Fruit fly (Drosophila melanogaster) whole organism, embryonic: ENCODE results near the gene CG3662.

Experiments used
- B-H2 ChIP-seq: fragments of 200-800 bp; sonication (Bioruptor generic); optimal IDR thresholded peaks from 2 replicates; lab custom pipeline; 2018; ENCODE audit warnings: missing biosample characterization, mild to moderate bottlenecking, missing genetic modification characterization
- BEAF-32 ChIP-seq: fragments of 200-800 bp; sonication (Bioruptor generic); optimal IDR thresholded peaks from 3 replicates; lab custom pipeline; 2017; ENCODE audit warnings: missing biosample characterization, missing genetic modification characterization, mild to moderate bottlenecking, moderate library complexity, missing genetic modification reagents
- CG10431 ChIP-seq: fragments of 200-800 bp; sonication (Bioruptor generic); optimal IDR thresholded peaks from 3 replicates; lab custom pipeline; 2018; ENCODE audit warnings: missing biosample characterization, mild to moderate bottlenecking, missing genetic modification characterization
- CG11695 ChIP-seq: fragments of 200-800 bp; sonication (Bioruptor generic); IDR thresholded peaks from 3 replicates; pipeline ENCODE4 v1.3.6; 2022; ENCODE audit warnings: missing biosample characterization, missing genetic modification characterization
- CG11723 ChIP-seq: fragments of 200-800 bp; sonication (Bioruptor generic); optimal IDR thresholded peaks from 2 replicates; lab custom pipeline; 2017; ENCODE audit warnings: missing biosample characterization, mild to moderate bottlenecking, missing genetic modification characterization
- CG12155 ChIP-seq: fragments of 200-800 bp; sonication (Bioruptor generic); optimal IDR thresholded peaks from 3 replicates; lab custom pipeline; 2016; ENCODE audit warnings: missing biosample characterization, missing genetic modification characterization
- CG13775 ChIP-seq: fragments of 200-800 bp; sonication (Bioruptor generic); optimal IDR thresholded peaks from 3 replicates; lab custom pipeline; 2017; ENCODE audit warnings: missing biosample characterization, mild to moderate bottlenecking, missing genetic modification characterization
- CG14667 ChIP-seq: fragments of 200-800 bp; sonication (Bioruptor generic); IDR thresholded peaks from 2 replicates; pipeline ENCODE4 v1.3.6; 2022; ENCODE audit warnings: missing biosample characterization, missing genetic modification characterization
- CG15269 ChIP-seq: fragments of 200-800 bp; sonication (Bioruptor generic); optimal IDR thresholded peaks from 2 replicates; lab custom pipeline; 2018; ENCODE audit warnings: missing biosample characterization, mild to moderate bottlenecking, missing genetic modification characterization, moderate library complexity
- CG15696 ChIP-seq: fragments of 200-800 bp; sonication (Bioruptor generic); optimal IDR thresholded peaks from 2 replicates; lab custom pipeline; 2019; ENCODE audit warnings: missing biosample characterization, mild to moderate bottlenecking, missing genetic modification characterization, moderate library complexity
- CG17186 ChIP-seq: fragments of 200-800 bp; sonication (Bioruptor generic); optimal IDR thresholded peaks from 3 replicates; lab custom pipeline; 2017; ENCODE audit warnings: missing biosample characterization, missing genetic modification reagents, missing genetic modification characterization
- CG17612 ChIP-seq: fragments of 200-800 bp; sonication (Bioruptor generic); IDR thresholded peaks from 2 replicates; pipeline ENCODE4 v1.3.6; 2022; ENCODE audit warnings: missing biosample characterization, missing genetic modification characterization
- CG1832 ChIP-seq: fragments of 200-800 bp; sonication (Bioruptor generic); optimal IDR thresholded peaks from 2 replicates; lab custom pipeline; 2017; ENCODE audit warnings: missing biosample characterization, mild to moderate bottlenecking, missing genetic modification characterization, inconsistent platforms
- CG18764 ChIP-seq: fragments of 200-800 bp; sonication (Bioruptor generic); optimal IDR thresholded peaks from 3 replicates; lab custom pipeline; 2016; ENCODE audit warnings: missing biosample characterization, missing genetic modification characterization
- CG2199 ChIP-seq: fragments of 200-800 bp; sonication (Bioruptor generic); IDR thresholded peaks from 3 replicates; pipeline ENCODE4 v1.3.6; 2022; ENCODE audit warnings: missing biosample characterization, missing genetic modification characterization
- CG32767 ChIP-seq: fragments of 200-800 bp; sonication (Bioruptor generic); IDR thresholded peaks from 2 replicates; pipeline ENCODE4 v1.3.6; 2022; ENCODE audit warnings: missing biosample characterization, missing genetic modification characterization
- CG3281 ChIP-seq: fragments of 200-800 bp; sonication (Bioruptor generic); optimal IDR thresholded peaks from 3 replicates; lab custom pipeline; 2017; ENCODE audit warnings: missing biosample characterization, mild to moderate bottlenecking, missing genetic modification characterization
- CG43689 ChIP-seq: fragments of 200-800 bp; sonication (Bioruptor generic); IDR thresholded peaks from 2 replicates; pipeline ENCODE4 v1.3.6; 2022; ENCODE audit warnings: missing biosample characterization, missing genetic modification characterization
- CG6272 ChIP-seq: fragments of 200-800 bp; sonication (Bioruptor generic); IDR thresholded peaks from 2 replicates; pipeline ENCODE4 v1.3.6; 2022; ENCODE audit warnings: missing biosample characterization, missing genetic modification characterization
- CG7556 ChIP-seq: fragments of 200-800 bp; sonication (Bioruptor generic); optimal IDR thresholded peaks from 2 replicates; lab custom pipeline; 2017; ENCODE audit warnings: missing biosample characterization, mild to moderate bottlenecking, missing genetic modification characterization
- CG8281 ChIP-seq: fragments of 200-800 bp; sonication (Bioruptor generic); optimal IDR thresholded peaks from 2 replicates; lab custom pipeline; 2018; ENCODE audit warnings: missing biosample characterization, mild to moderate bottlenecking, missing genetic modification characterization, moderate library complexity
- CG8765 ChIP-seq: fragments of 200-800 bp; sonication (Bioruptor generic); IDR thresholded peaks from 2 replicates; pipeline ENCODE4 v1.3.6; 2022; ENCODE audit warnings: missing biosample characterization, missing genetic modification characterization
- CG9609 ChIP-seq: fragments of 200-800 bp; sonication (Bioruptor generic); optimal IDR thresholded peaks from 3 replicates; lab custom pipeline; 2016; ENCODE audit warnings: missing biosample characterization, missing genetic modification characterization
- Dbx ChIP-seq: fragments of 200-800 bp; sonication (Bioruptor generic); IDR thresholded peaks from 3 replicates; pipeline ENCODE4 v1.3.6; 2022; ENCODE audit warnings: missing biosample characterization, missing genetic modification characterization
- Dip2 ChIP-seq: fragments of 200-800 bp; sonication (Bioruptor generic); IDR thresholded peaks from 2 replicates; pipeline ENCODE4 v1.3.6; 2022; ENCODE audit warnings: missing biosample characterization, missing genetic modification characterization
- Gsc ChIP-seq: fragments of 200-800 bp; sonication (Bioruptor generic); IDR thresholded peaks from 2 replicates; pipeline ENCODE4 v1.3.6; 2022; ENCODE audit warnings: missing biosample characterization, missing genetic modification characterization
- H2.0 ChIP-seq: fragments of 200-800 bp; sonication (Bioruptor generic); IDR thresholded peaks from 2 replicates; pipeline ENCODE4 v1.3.6; 2022; ENCODE audit warnings: missing biosample characterization, missing genetic modification characterization
- HmgZ ChIP-seq: fragments of 200-800 bp; sonication (Bioruptor generic); optimal IDR thresholded peaks from 2 replicates; lab custom pipeline; 2018; ENCODE audit warnings: missing biosample characterization, mild to moderate bottlenecking, missing genetic modification characterization
- Kr ChIP-seq: fragments of 200-800 bp; sonication (Bioruptor generic); optimal IDR thresholded peaks from 2 replicates; lab custom pipeline; 2017; ENCODE audit warnings: missing biosample characterization, mild to moderate bottlenecking, missing genetic modification characterization
- Lim3 ChIP-seq: fragments of 200-800 bp; sonication (Bioruptor generic); IDR thresholded peaks from 2 replicates; pipeline ENCODE4 v1.3.6; 2022; ENCODE audit warnings: missing biosample characterization, missing genetic modification characterization
- Xrp1 ChIP-seq: fragments of 200-800 bp; sonication (Bioruptor generic); IDR thresholded peaks from 2 replicates; pipeline ENCODE4 v1.3.6; 2022; ENCODE audit warnings: missing biosample characterization, missing genetic modification characterization
- ase ChIP-seq: fragments of 200-800 bp; sonication (Bioruptor generic); IDR thresholded peaks from 3 replicates; pipeline ENCODE4 v1.3.6; 2022; ENCODE audit warnings: missing biosample characterization, missing genetic modification characterization
- br ChIP-seq: fragments of >200 bp; optimal IDR thresholded peaks from 2 replicates; lab custom pipeline; 2017
- caup ChIP-seq: fragments of 200-800 bp; sonication (Bioruptor generic); optimal IDR thresholded peaks from 3 replicates; lab custom pipeline; 2017; ENCODE audit warnings: missing biosample characterization, mild to moderate bottlenecking, missing genetic modification characterization, moderate library complexity; ENCODE audit not compliant: severe bottlenecking
- crol ChIP-seq: fragments of 200-800 bp; sonication (Bioruptor generic); IDR thresholded peaks from 2 replicates; pipeline ENCODE4 v1.3.6; 2022; ENCODE audit warnings: missing biosample characterization, missing genetic modification characterization
- dimm ChIP-seq: fragments of 200-800 bp; sonication (Bioruptor generic); IDR thresholded peaks from 2 replicates; pipeline ENCODE4 v1.3.6; 2022; ENCODE audit warnings: missing biosample characterization, missing genetic modification characterization
- dysf ChIP-seq: fragments of 200-800 bp; sonication (Bioruptor generic); IDR thresholded peaks from 3 replicates; pipeline ENCODE4 v1.3.6; 2022; ENCODE audit warnings: missing biosample characterization, missing genetic modification characterization
- fd102C ChIP-seq: fragments of 200-800 bp; sonication (Bioruptor generic); optimal IDR thresholded peaks from 2 replicates; lab custom pipeline; 2018; ENCODE audit warnings: missing biosample characterization, mild to moderate bottlenecking, missing genetic modification characterization, moderate library complexity
- ftz-f1 ChIP-seq: fragments of 200-800 bp; sonication (Bioruptor generic); optimal IDR thresholded peaks from 2 replicates; lab custom pipeline; 2016; ENCODE audit warnings: missing biosample characterization, missing genetic modification characterization
- grau ChIP-seq: fragments of 200-800 bp; optimal IDR thresholded peaks from 3 replicates; lab custom pipeline; 2019; ENCODE audit warnings: missing biosample characterization, mild to moderate bottlenecking, missing genetic modification characterization, moderate library complexity
- gsb ChIP-seq: fragments of 200-800 bp; sonication (Bioruptor generic); IDR thresholded peaks from 2 replicates; pipeline ENCODE4 v1.3.6; 2022; ENCODE audit warnings: missing biosample characterization, missing genetic modification characterization
- hkb ChIP-seq, 2 experiments: fragments of 200-800 bp in 1 of 2; fragments of >200 bp in 1 of 2; sonication (Bioruptor generic) in 1 of 2; IDR thresholded peaks in 1 of 2; optimal IDR thresholded peaks in 1 of 2; 2 replicates each; pipeline versions ENCODE4 v1.3.6 to Lab custom; 2017 to 2022; ENCODE audit warnings: missing biosample characterization in 1 of 2, missing genetic modification characterization in 1 of 2
- ind ChIP-seq: fragments of 200-800 bp; sonication (Bioruptor generic); optimal IDR thresholded peaks from 3 replicates; lab custom pipeline; 2016; ENCODE audit warnings: missing biosample characterization, missing genetic modification characterization
- nau ChIP-seq: fragments of 200-800 bp; sonication (Bioruptor generic); optimal IDR thresholded peaks from 3 replicates; lab custom pipeline; 2017; ENCODE audit warnings: missing biosample characterization, mild to moderate bottlenecking, missing genetic modification characterization, missing genetic modification reagents
- pfk ChIP-seq: fragments of 200-800 bp; sonication (Bioruptor generic); optimal IDR thresholded peaks from 2 replicates; lab custom pipeline; 2018; ENCODE audit warnings: missing biosample characterization, mild to moderate bottlenecking, missing genetic modification characterization, moderate library complexity
- tap ChIP-seq: fragments of 200-800 bp; optimal IDR thresholded peaks from 3 replicates; lab custom pipeline; 2019; ENCODE audit warnings: missing biosample characterization, mild to moderate bottlenecking, missing genetic modification characterization, moderate library complexity
- tgo ChIP-seq: fragments of 200-800 bp; sonication (Bioruptor generic); IDR thresholded peaks from 3 replicates; pipeline ENCODE4 v1.3.6; 2022; ENCODE audit warnings: missing biosample characterization, missing genetic modification characterization
- trem ChIP-seq: fragments of 200-800 bp; optimal IDR thresholded peaks from 3 replicates; lab custom pipeline; 2019; ENCODE audit warnings: missing biosample characterization, mild to moderate bottlenecking, missing genetic modification characterization, moderate library complexity
- wek ChIP-seq: fragments of 200-800 bp; sonication (Bioruptor generic); optimal IDR thresholded peaks from 3 replicates; lab custom pipeline; 2018; ENCODE audit warnings: missing biosample characterization, mild to moderate bottlenecking, missing genetic modification characterization, moderate library complexity
- zfh2 ChIP-seq: fragments of 200-800 bp; sonication (Bioruptor generic); optimal IDR thresholded peaks from 2 replicates; lab custom pipeline; 2016; ENCODE audit warnings: missing biosample characterization, missing genetic modification characterization

The CG3662 gene

DNA sequence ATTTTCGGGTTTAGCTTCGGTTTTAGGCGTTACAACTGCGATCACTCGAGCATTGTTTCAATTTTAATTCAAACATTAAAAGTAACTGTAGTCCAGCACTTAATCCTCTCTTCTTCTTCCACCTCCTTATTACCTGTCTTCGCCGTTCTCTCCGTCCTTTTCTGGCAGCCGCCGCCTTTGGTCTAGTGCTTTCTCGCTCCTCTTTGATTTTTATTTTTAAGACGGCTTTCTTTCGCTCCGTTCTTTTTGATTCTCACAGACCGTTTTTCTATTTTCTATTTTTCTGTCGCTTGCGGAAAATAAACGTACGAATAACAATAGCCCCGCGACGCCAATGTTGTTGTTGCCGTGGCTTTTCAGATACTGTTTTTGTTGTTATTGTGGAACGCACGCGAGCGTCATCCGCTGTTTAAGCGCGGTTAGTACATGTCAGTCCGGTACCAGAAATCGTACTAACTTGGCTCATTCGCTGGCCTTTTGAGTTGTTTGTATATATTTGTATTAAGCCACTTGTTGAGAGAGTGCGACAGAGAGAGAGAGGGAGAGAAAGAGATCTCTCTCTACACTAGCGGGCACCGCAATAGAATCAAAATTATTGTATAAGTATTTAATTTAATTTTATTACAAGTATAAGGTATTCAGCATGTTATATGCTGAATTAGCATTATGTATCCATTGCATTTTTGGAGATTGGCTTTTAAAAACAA, 47.0 kb downstream of the CG3662 start, which contains the start of gene aru (continued):
- TF ChIP-seq nau (GFP tag; lab: Kevin White, UChicago) (no peak), CG12155 (GFP tag; lab: Kevin White, UChicago) (no peak), pfk (no peak), CG18764 (GFP tag; lab: Kevin White, UChicago) (no peak), CG15696 (tag; lab: Kevin White, UChicago) (no peak), CG13775 (GFP tag; lab: Kevin White, UChicago) (no peak), fd102C (GFP tag; lab: Kevin White, UChicago) (peak; percentile 37), ase (GFP tag; lab: Robert Waterston, UW) (no peak), CG8765 (GFP tag; lab: Robert Waterston, UW) (no peak), grau (tag; lab: Kevin White, UChicago) (peak; percentile 26), dimm (GFP tag; lab: Robert Waterston, UW) (no peak), CG15269 (peak; percentile 43), tap (tag; lab: Kevin White, UChicago) (peak; percentile 46), Lim3 (no peak), CG6272 (GFP tag; lab: Robert Waterston, UW) (no peak), crol (GFP tag; lab: Robert Waterston, UW) (no peak), wek (peak; percentile 16), Xrp1 (peak; percentile 30; the same call in 1 of the 2 replicates), ind (no peak), Gsc (GFP tag; lab: Robert Waterston, UW) (no peak), CG14667 (GFP tag; lab: Robert Waterston, UW) (no peak), H2.0 (GFP tag; lab: Robert Waterston, UW) (no peak), tgo (GFP tag; lab: Robert Waterston, UW) (no peak), hkb (optimal IDR thresholded peaks at IDR 0.05; lab: Kevin White, UChicago) (no peak), hkb (GFP tag; IDR thresholded peaks at IDR 0.05; lab: Robert Waterston, UW) (peak; percentile 74), Dip2 (GFP tag; lab: Robert Waterston, UW) (no peak), B-H2 (GFP tag; lab: Kevin White, UChicago) (peak; percentile 14), HmgZ (tag; lab: Kevin White, UChicago) (peak; percentile 45), CG17186 (GFP tag; lab: Kevin White, UChicago) (no peak), Kr (no peak), CG11695 (no peak), CG17612 (no peak), CG32767 (GFP tag; lab: Robert Waterston, UW) (0 out of 2 replicates have a peak, but pooled peaks have one; percentile 36), Dbx (GFP tag; lab: Robert Waterston, UW) (peak; percentile 68; the same call in 1 of the 3 replicates), caup (GFP tag; lab: Kevin White, UChicago) (peak; percentile 9), CG9609 (GFP tag; lab: Kevin White, UChicago) (no peak), BEAF-32 (GFP tag; lab: Kevin White, UChicago) (no peak), zfh2 (GFP tag; lab: Kevin White, UChicago) (no peak), CG7556 (GFP tag; lab: Kevin White, UChicago) (peak; percentile 29), CG8281 (tag; lab: Kevin White, UChicago) (no peak), br (lab: Kevin White, UChicago) (no peak), CG2199 (GFP tag; lab: Robert Waterston, UW) (no peak), ftz-f1 (GFP tag; lab: Kevin White, UChicago) (no peak), CG11723 (GFP tag; lab: Kevin White, UChicago) (no peak), trem (peak; percentile 12), CG10431 (no peak), CG43689 (no peak), gsb (GFP tag; lab: Robert Waterston, UW) (no peak), CG1832 (GFP tag; lab: Kevin White, UChicago) (peak; percentile 61), CG3281 (GFP tag; lab: Kevin White, UChicago) (peak; percentile 42), dysf (peak; percentile 12; the same call in 1 of the 3 replicates)
